Worm (Caenorhabditis elegans): ENCODE results near the gene Y38E10A.2.
A peak's percentile ranks its signal among the peaks of the same experiment; 100 is the strongest.

Gene Y38E10A.2

ce11 chrII:12535297-12535803, 38.1 kb downstream of the Y38E10A.2 start, which contains the start of gene nimk-1:
TSS of gene nimk-1 (plus strand) at chrII:12535753.
- TF ChIP-seq tra-4 (tag; optimal IDR thresholded peaks at IDR 0.05) (no peak), ceh-36 (tag; optimal IDR thresholded peaks at IDR 0.05) (peak; percentile 59), tbx-37 (GFP tag; conservative IDR thresholded peaks at IDR 0.05) (no peak), hmbx-1 (tag; optimal IDR thresholded peaks at IDR 0.05) (no peak), ceh-13 (GFP tag; optimal IDR thresholded peaks at IDR 0.05) (no peak), ets-7 (tag; optimal IDR thresholded peaks at IDR 0.05) (no peak)

- TF ChIP-seq scrt-1 (GFP tag; IDR thresholded peaks at IDR 0.05) (no peak), tra-4 (tag; optimal IDR thresholded peaks at IDR 0.05) (no peak), sea-1 (GFP tag; conservative IDR thresholded peaks at IDR 0.05) (no peak), ets-7 (tag; optimal IDR thresholded peaks at IDR 0.05) (no peak), ama-1 (optimal IDR thresholded peaks at IDR 0.05) (no peak), hmbx-1 (tag; optimal IDR thresholded peaks at IDR 0.05) (no peak), tbx-11 (GFP tag; IDR thresholded peaks at IDR 0.05) (no peak), ceh-36 (tag; optimal IDR thresholded peaks at IDR 0.05) (no peak)
Measured at ce11 chrII:12530958-12531357, 42.5 kb downstream of the Y38E10A.2 start, which contains the start of gene srx-120. TSS of gene srx-120 (plus strand) at chrII:12531258.

DNA sequence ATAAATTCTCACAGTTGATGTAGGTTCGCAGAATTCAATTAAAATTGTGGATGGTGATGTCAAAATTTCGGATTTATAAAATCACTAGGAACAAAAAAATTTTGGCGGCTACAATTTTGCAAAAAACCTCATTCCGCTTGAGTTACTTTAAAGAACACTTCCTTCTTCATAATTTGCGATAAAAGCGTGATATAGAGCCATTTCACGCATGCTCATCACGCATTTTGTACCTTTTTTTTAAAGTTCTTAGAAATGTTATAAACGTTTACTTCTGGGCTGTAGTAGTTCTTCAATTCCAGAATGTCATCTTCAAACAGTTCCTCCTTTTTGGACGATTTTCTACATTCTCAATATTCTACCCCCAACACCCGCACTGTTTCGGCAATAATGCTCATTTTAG, 45.5 kb downstream of the Y38E10A.2 start, which contains the start of gene srx-119:
Gene srx-119 (plus strand): TSS at position 301 of the 400 bp plus-strand sequence.
- TF ChIP-seq hmbx-1 (tag; optimal IDR thresholded peaks at IDR 0.05) (no peak), scrt-1 (GFP tag; IDR thresholded peaks at IDR 0.05) (no peak), hmg-4 (GFP tag; optimal IDR thresholded peaks at IDR 0.05) (no peak), ama-1 (optimal IDR thresholded peaks at IDR 0.05) (no peak), F13C5.2 (tag; optimal IDR thresholded peaks at IDR 0.05) (no peak), tbx-37 (GFP tag; conservative IDR thresholded peaks at IDR 0.05) (no peak), ceh-36 (tag; optimal IDR thresholded peaks at IDR 0.05) (no peak), tra-4 (tag; optimal IDR thresholded peaks at IDR 0.05) (no peak), sea-1 (GFP tag; conservative IDR thresholded peaks at IDR 0.05) (no peak), B0310.2 (tag; optimal IDR thresholded peaks at IDR 0.05) (no peak), tbx-11 (GFP tag; IDR thresholded peaks at IDR 0.05) (no peak), aly-1 (tag; optimal IDR thresholded peaks at IDR 0.05) (no peak), hnd-1 (tag; optimal IDR thresholded peaks at IDR 0.05) (no peak), pes-1 (GFP tag; IDR thresholded peaks at IDR 0.05) (no peak), ets-7 (tag; optimal IDR thresholded peaks at IDR 0.05) (no peak), flt-1 (GFP tag; IDR thresholded peaks at IDR 0.05) (no peak), ceh-13 (GFP tag; optimal IDR thresholded peaks at IDR 0.05) (no peak)

ce11 chrII:12525526-12525925, 47.9 kb downstream of the Y38E10A.2 start, which contains the start of gene srx-118:
TSS of gene srx-118 (plus strand) at chrII:12525826.
- no peak for TF ChIP-seq ceh-36 (tag; optimal IDR thresholded peaks at IDR 0.05)

All from whole organism, early embryonic.